Fruit fly (Drosophila melanogaster): ENCODE measurements around the gene Ir10a.

DNA sequence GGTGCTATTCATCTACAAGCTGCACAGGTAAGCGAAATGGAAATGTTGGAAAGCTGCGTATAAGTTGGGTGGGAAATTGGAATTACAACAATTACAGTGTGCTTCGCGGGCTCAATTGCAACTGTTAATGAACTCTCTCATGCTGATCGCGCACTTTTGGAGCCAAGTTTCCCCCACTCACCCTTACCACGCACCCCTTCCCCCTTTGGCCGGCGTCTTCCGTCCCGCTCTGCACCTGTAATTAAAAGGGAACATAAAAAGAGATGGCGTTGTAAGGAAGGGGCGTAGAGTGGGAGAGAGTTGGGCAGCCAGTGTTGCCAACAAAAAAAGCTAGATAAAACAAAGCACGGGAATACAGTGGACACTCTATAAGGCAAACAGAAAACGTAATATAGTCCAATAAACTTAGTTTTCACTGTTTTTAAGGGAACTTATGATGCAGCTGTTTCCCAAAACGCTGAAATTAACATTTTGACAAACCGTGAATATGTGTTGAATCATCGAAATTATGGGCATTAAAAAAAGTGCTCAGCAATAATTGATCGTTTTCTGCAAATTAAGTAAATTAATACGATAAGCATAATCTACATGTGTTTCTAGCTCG, 29.8 kb upstream of the Ir10a start:
- peak; percentile 21 for TF ChIP-seq CG13204 (GFP tag; optimal IDR thresholded peaks at IDR 0.05)
- peak; percentile 5 for TF ChIP-seq CG9948 (tag; optimal IDR thresholded peaks at IDR 0.05)
- TF ChIP-seq Pif1A (GFP tag; optimal IDR thresholded peaks at IDR 0.05): peak; percentile 32
- no peak for TF ChIP-seq CG12605 (GFP tag; IDR thresholded peaks at IDR 0.05)
- TF ChIP-seq Ets98B (GFP tag; IDR thresholded peaks at IDR 0.05): no peak
- TF ChIP-seq Pif1B (GFP tag; optimal IDR thresholded peaks at IDR 0.05): no peak
- TF ChIP-seq CG15710 (tag; optimal IDR thresholded peaks at IDR 0.05): peak; percentile 26
- TF ChIP-seq EcR (GFP tag; optimal IDR thresholded peaks at IDR 0.05): peak; percentile 26
- no peak for TF ChIP-seq CG32121 (GFP tag; IDR thresholded peaks at IDR 0.05)
- no peak for TF ChIP-seq gl (tag; optimal IDR thresholded peaks at IDR 0.05)
- TF ChIP-seq CG8301 (tag; optimal IDR thresholded peaks at IDR 0.05): peak; percentile 4
- TF ChIP-seq CG14655 (GFP tag; optimal IDR thresholded peaks at IDR 0.05): peak; percentile 50

Measured in whole organism, pupa.